Worm (Caenorhabditis elegans): ENCODE results near the gene ZK54.3.

DNA sequence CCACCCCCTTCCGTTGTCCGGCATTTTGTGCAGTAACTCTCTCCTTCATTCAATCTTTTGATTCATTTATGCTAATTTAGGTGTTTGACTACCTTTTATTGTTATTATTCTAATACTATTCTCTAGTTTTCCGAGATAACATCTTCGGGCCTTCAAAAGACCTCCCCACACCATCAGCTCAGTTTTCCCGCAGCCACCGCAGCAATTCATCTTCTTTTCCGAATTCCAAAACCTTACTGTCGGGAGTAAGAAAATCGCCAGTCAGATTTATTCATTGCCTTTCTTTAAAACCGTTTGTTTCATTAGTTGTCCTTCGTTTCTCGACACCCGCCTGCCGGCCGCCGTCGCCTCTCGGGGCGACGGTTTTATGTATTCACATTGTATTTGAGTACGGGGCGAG, 41.3 kb upstream of the ZK54.3 start:
- TF ChIP-seq W03F9.2 (tag; optimal IDR thresholded peaks at IDR 0.05) = no peak
- no peak for TF ChIP-seq him-1 (tag; optimal IDR thresholded peaks at IDR 0.05)
